Worm (Caenorhabditis elegans): ENCODE data around the gene F28F9.3.

The F28F9.3 gene

ce11 chrIV:3824720-3825119, 2.0 kb upstream of the F28F9.3 start:
- no peak for TF ChIP-seq unc-62 (GFP tag; optimal IDR thresholded peaks at IDR 0.05)

ce11 chrIV:3825388-3825787, 1.3 kb upstream of the F28F9.3 start:
- no peak for TF ChIP-seq unc-62 (GFP tag; optimal IDR thresholded peaks at IDR 0.05)

ce11 chrIV:3827724-3828123, 1.0 kb downstream of the F28F9.3 start:
- TF ChIP-seq unc-62 (GFP tag; optimal IDR thresholded peaks at IDR 0.05): no peak

- no peak for TF ChIP-seq unc-62 (GFP tag; optimal IDR thresholded peaks at IDR 0.05)
These were observed 5.3 kb downstream of the F28F9.3 start for ce11 chrIV:3832040-3832439.

ce11 chrIV:3833778-3834177, 7.1 kb downstream of the F28F9.3 start:
- TF ChIP-seq unc-62 (GFP tag; optimal IDR thresholded peaks at IDR 0.05): no peak

ce11 chrIV:3835065-3835464, 8.4 kb downstream of the F28F9.3 start, which contains the start of gene cal-3:
cal-3 (minus strand) TSS chrIV:3835165.
- no peak for TF ChIP-seq unc-62 (GFP tag; optimal IDR thresholded peaks at IDR 0.05)

- no peak for TF ChIP-seq unc-62 (GFP tag; optimal IDR thresholded peaks at IDR 0.05)
These were observed 12.0 kb downstream of the F28F9.3 start for ce11 chrIV:3838687-3839086.

ce11 chrIV:3839420-3839819, 12.7 kb downstream of the F28F9.3 start, which contains the start of gene F28F9.2:
F28F9.2 (plus strand) TSS chrIV:3839720.
- no peak for TF ChIP-seq unc-62 (GFP tag; optimal IDR thresholded peaks at IDR 0.05)

ce11 chrIV:3840480-3840879, 13.8 kb downstream of the F28F9.3 start:
- TF ChIP-seq unc-62 (GFP tag; optimal IDR thresholded peaks at IDR 0.05): no peak

ce11 chrIV:3841607-3842006, 14.9 kb downstream of the F28F9.3 start:
- no peak for TF ChIP-seq unc-62 (GFP tag; optimal IDR thresholded peaks at IDR 0.05)

ce11 chrIV:3843019-3843527, 16.4 kb downstream of the F28F9.3 start:
- no peak for TF ChIP-seq unc-62 (GFP tag; optimal IDR thresholded peaks at IDR 0.05)

- no peak for TF ChIP-seq unc-62 (GFP tag; optimal IDR thresholded peaks at IDR 0.05)
These were observed 17.3 kb downstream of the F28F9.3 start for ce11 chrIV:3844004-3844403.

ce11 chrIV:3844584-3844983, 17.9 kb downstream of the F28F9.3 start:
- TF ChIP-seq unc-62 (GFP tag; optimal IDR thresholded peaks at IDR 0.05): no peak

ce11 chrIV:3847489-3847888, 20.8 kb downstream of the F28F9.3 start:
- TF ChIP-seq unc-62 (GFP tag; optimal IDR thresholded peaks at IDR 0.05): no peak

- TF ChIP-seq unc-62 (GFP tag; optimal IDR thresholded peaks at IDR 0.05): no peak
These were observed 22.3 kb downstream of the F28F9.3 start for ce11 chrIV:3848985-3849384.

- TF ChIP-seq unc-62 (GFP tag; optimal IDR thresholded peaks at IDR 0.05): no peak
These were observed 26.9 kb downstream of the F28F9.3 start for ce11 chrIV:3853557-3853956.

ce11 chrIV:3854606-3855005, 27.9 kb downstream of the F28F9.3 start:
- TF ChIP-seq unc-62 (GFP tag; optimal IDR thresholded peaks at IDR 0.05): no peak

ce11 chrIV:3855543-3855942, 28.9 kb downstream of the F28F9.3 start, which contains the start of gene zag-1:
zag-1 (plus strand) TSS chrIV:3855843.
- no peak for TF ChIP-seq unc-62 (GFP tag; optimal IDR thresholded peaks at IDR 0.05)
